Fruit fly (Drosophila melanogaster) whole organism, pupa: Measurements from ENCODE around the gene Inx2.

Experiments
- CG10348 ChIP-seq: fragments of 200-800 bp; sonication (Bioruptor generic); IDR thresholded peaks from 2 replicates; pipeline ENCODE4 v1.3.6; 2022; ENCODE audit warnings: missing biosample characterization, missing genetic modification characterization
- CG12605 ChIP-seq: fragments of 200-800 bp; sonication (Bioruptor generic); IDR thresholded peaks from 2 replicates; pipeline ENCODE4 v1.3.6; 2022; ENCODE audit warnings: missing biosample characterization, missing genetic modification characterization
- CG13204 ChIP-seq: fragments of 200-800 bp; sonication (Bioruptor generic); optimal IDR thresholded peaks from 2 replicates; lab custom pipeline; 2018; ENCODE audit warnings: missing biosample characterization, mild to moderate bottlenecking, missing genetic modification characterization, moderate library complexity
- CG14655 ChIP-seq: fragments of 200-800 bp; sonication (Bioruptor generic); optimal IDR thresholded peaks from 3 replicates; lab custom pipeline; 2017; ENCODE audit warnings: mild to moderate bottlenecking, missing biosample characterization, missing genetic modification reagents, missing genetic modification characterization
- CG15710 ChIP-seq: fragments of 200-800 bp; sonication (Bioruptor generic); optimal IDR thresholded peaks from 2 replicates; lab custom pipeline; 2018; ENCODE audit warnings: missing biosample characterization, mild to moderate bottlenecking, missing genetic modification characterization, moderate library complexity
- CG17806 ChIP-seq: fragments of 200-800 bp; sonication (Bioruptor generic); optimal IDR thresholded peaks from 2 replicates; lab custom pipeline; 2018; ENCODE audit warnings: missing biosample characterization, mild to moderate bottlenecking, missing genetic modification characterization, moderate library complexity
- CG32121 ChIP-seq: fragments of 200-800 bp; sonication (Bioruptor generic); IDR thresholded peaks from 2 replicates; pipeline ENCODE4 v1.3.6; 2022; ENCODE audit warnings: missing biosample characterization, missing genetic modification characterization
- CG34367 ChIP-seq: fragments of 200-800 bp; sonication (Bioruptor generic); optimal IDR thresholded peaks from 2 replicates; lab custom pipeline; 2018; ENCODE audit warnings: missing biosample characterization, mild to moderate bottlenecking, missing genetic modification characterization
- CG4496 ChIP-seq: fragments of 200-800 bp; sonication (Bioruptor generic); IDR thresholded peaks from 3 replicates; pipeline ENCODE4 v1.3.6; 2022; ENCODE audit warnings: missing biosample characterization, missing genetic modification characterization
- CG8159 ChIP-seq: fragments of 200-800 bp; sonication (Bioruptor generic); optimal IDR thresholded peaks from 3 replicates; lab custom pipeline; 2018; ENCODE audit warnings: missing biosample characterization, mild to moderate bottlenecking, missing genetic modification characterization, moderate library complexity
- CG8301 ChIP-seq: fragments of 200-800 bp; sonication (Bioruptor generic); optimal IDR thresholded peaks from 2 replicates; lab custom pipeline; 2018; ENCODE audit warnings: missing biosample characterization, mild to moderate bottlenecking, missing genetic modification characterization
- CG9948 ChIP-seq: fragments of 200-800 bp; sonication (Bioruptor generic); optimal IDR thresholded peaks from 2 replicates; lab custom pipeline; 2018; ENCODE audit warnings: missing biosample characterization, mild to moderate bottlenecking, missing genetic modification characterization, moderate library complexity
- D1 ChIP-seq: fragments of 200-800 bp; sonication (Bioruptor generic); optimal IDR thresholded peaks from 2 replicates; lab custom pipeline; 2018; ENCODE audit warnings: missing biosample characterization, mild to moderate bottlenecking, missing genetic modification characterization, moderate library complexity
- EcR ChIP-seq: fragments of 200-800 bp; sonication (Bioruptor generic); optimal IDR thresholded peaks from 3 replicates; lab custom pipeline; 2019; ENCODE audit warnings: missing biosample characterization, missing genetic modification characterization, mild to moderate bottlenecking, moderate library complexity, missing genetic modification reagents
- Ets98B ChIP-seq: fragments of 200-800 bp; sonication (Bioruptor generic); IDR thresholded peaks from 2 replicates; pipeline ENCODE4 v1.3.6; 2022; ENCODE audit warnings: missing biosample characterization, missing genetic modification characterization
- Pif1A ChIP-seq: fragments of 200-800 bp; sonication (Bioruptor generic); optimal IDR thresholded peaks from 3 replicates; lab custom pipeline; 2016; ENCODE audit warnings: missing biosample characterization, missing genetic modification characterization
- Pif1B ChIP-seq: fragments of 200-800 bp; sonication (Bioruptor generic); optimal IDR thresholded peaks from 3 replicates; lab custom pipeline; 2016; ENCODE audit warnings: missing biosample characterization, missing genetic modification characterization
- Snoo ChIP-seq: fragments of 200-800 bp; sonication (Bioruptor generic); optimal IDR thresholded peaks from 3 replicates; lab custom pipeline; 2017; ENCODE audit warnings: missing biosample characterization, mild to moderate bottlenecking, missing genetic modification characterization, inconsistent platforms
- fd96Ca ChIP-seq: fragments of 200-800 bp; sonication (Bioruptor generic); IDR thresholded peaks from 3 replicates; pipeline ENCODE4 v1.3.6; 2022; ENCODE audit warnings: missing biosample characterization, missing genetic modification characterization
- gl ChIP-seq: fragments of 200-800 bp; sonication (Bioruptor generic); optimal IDR thresholded peaks from 2 replicates; lab custom pipeline; 2018; ENCODE audit warnings: missing biosample characterization, mild to moderate bottlenecking, missing genetic modification characterization
- rn ChIP-seq: fragments of 200-800 bp; sonication (Bioruptor generic); IDR thresholded peaks from 2 replicates; pipeline ENCODE4 v1.3.6; 2022; ENCODE audit warnings: missing biosample characterization, missing genetic modification characterization

The Inx2 gene

dm6 chrX:7013320-7014214 lies 15.1 kb downstream of the Inx2 start, which contains the start of the genes CG3032 and CG4593:
Gene CG3032 (minus strand): TSS chrX:7013881.
Gene CG4593 (plus strand): TSS chrX:7013887.
- TF ChIP-seq D1 (tag; lab: Kevin White, UChicago) (no peak), CG8159 (peak; percentile 97), CG8301 (tag; lab: Kevin White, UChicago) (peak; percentile 91), EcR (no peak), Pif1B (GFP tag; lab: Kevin White, UChicago) (peak; percentile 75), rn (GFP tag; lab: Robert Waterston, UW) (peak; percentile 93), Pif1A (GFP tag; lab: Kevin White, UChicago) (peak; percentile 85), CG13204 (peak; percentile 15), fd96Ca (GFP tag; lab: Robert Waterston, UW) (peak; percentile 91), CG14655 (peak; percentile 90), CG4496 (GFP tag; lab: Robert Waterston, UW) (peak; percentile 98), Snoo (tag; lab: Kevin White, UChicago) (peak; percentile 79), CG32121 (GFP tag; lab: Robert Waterston, UW) (peak; percentile 96), CG34367 (tag; lab: Kevin White, UChicago) (peak; percentile 87), Ets98B (GFP tag; lab: Robert Waterston, UW) (peak; percentile 98), gl (tag; lab: Kevin White, UChicago) (peak; percentile 31), CG15710 (peak; percentile 84), CG9948 (tag; lab: Kevin White, UChicago) (peak; percentile 82), CG12605 (GFP tag; lab: Robert Waterston, UW) (peak; percentile 97), CG10348 (GFP tag; lab: Robert Waterston, UW) (peak; percentile 92), CG17806 (peak; percentile 87)

DNA sequence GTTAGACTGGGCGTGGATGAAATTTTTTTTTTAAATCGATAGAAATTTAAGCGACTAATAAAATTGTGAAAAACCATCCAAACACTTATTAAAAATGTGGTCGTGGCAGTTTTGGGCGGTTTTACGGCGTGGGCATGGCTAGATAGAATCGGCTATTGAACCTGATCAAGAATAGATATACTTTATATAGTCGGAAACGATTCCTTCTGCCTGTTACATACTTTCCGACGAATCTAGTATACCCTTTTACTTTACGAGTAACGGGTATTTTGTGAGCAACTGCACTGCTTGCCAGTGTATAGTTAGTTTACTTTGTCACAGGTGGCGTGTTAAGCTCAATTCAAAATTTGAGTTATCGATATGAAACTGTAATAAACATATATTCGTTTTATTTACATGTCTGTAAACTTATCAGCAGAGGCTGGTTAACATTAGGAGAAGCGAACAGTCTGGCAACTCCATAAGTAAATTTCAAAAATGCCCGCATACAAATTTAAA lies 16.5 kb downstream of the Inx2 start:
- TF ChIP-seq CG10348 (GFP tag; lab: Robert Waterston, UW) (no peak), CG12605 (GFP tag; lab: Robert Waterston, UW) (peak; percentile 33; the same call in 1 of the 2 replicates), Ets98B (GFP tag; lab: Robert Waterston, UW) (peak; percentile 57), gl (tag; lab: Kevin White, UChicago) (no peak), CG8301 (tag; lab: Kevin White, UChicago) (no peak), CG34367 (tag; lab: Kevin White, UChicago) (no peak), CG15710 (peak; percentile 9), Snoo (tag; lab: Kevin White, UChicago) (peak; percentile 65), CG32121 (GFP tag; lab: Robert Waterston, UW) (peak; percentile 40; the same call in 1 of the 2 replicates), Pif1A (GFP tag; lab: Kevin White, UChicago) (peak; percentile 61), EcR (no peak), CG14655 (no peak), D1 (tag; lab: Kevin White, UChicago) (no peak), CG4496 (GFP tag; lab: Robert Waterston, UW) (peak; percentile 68; the same call in 2 of the 3 replicates), Pif1B (GFP tag; lab: Kevin White, UChicago) (peak; percentile 35), fd96Ca (GFP tag; lab: Robert Waterston, UW) (peak; percentile 29; the same call in 1 of the 3 replicates), CG9948 (tag; lab: Kevin White, UChicago) (peak; percentile 12), CG13204 (no peak), CG8159 (peak; percentile 25), CG17806 (peak; percentile 21), rn (GFP tag; lab: Robert Waterston, UW) (no peak)

- no peak for TF ChIP-seq EcR
- TF ChIP-seq Pif1B (GFP tag; lab: Kevin White, UChicago), result no peak
- TF ChIP-seq CG9948 (tag; lab: Kevin White, UChicago), result no peak
- no peak for TF ChIP-seq CG14655
- no peak for TF ChIP-seq rn (GFP tag; lab: Robert Waterston, UW)
- no peak for TF ChIP-seq CG8159
- no peak for TF ChIP-seq Pif1A (GFP tag; lab: Kevin White, UChicago)
- TF ChIP-seq CG15710, result no peak
- no peak for TF ChIP-seq D1 (tag; lab: Kevin White, UChicago)
- TF ChIP-seq Snoo (tag; lab: Kevin White, UChicago), result no peak
- no peak for TF ChIP-seq Ets98B (GFP tag; lab: Robert Waterston, UW)
- no peak for TF ChIP-seq CG8301 (tag; lab: Kevin White, UChicago)
- no peak for TF ChIP-seq CG32121 (GFP tag; lab: Robert Waterston, UW)
- TF ChIP-seq CG10348 (GFP tag; lab: Robert Waterston, UW), result no peak
- TF ChIP-seq CG34367 (tag; lab: Kevin White, UChicago), result no peak
- TF ChIP-seq CG4496 (GFP tag; lab: Robert Waterston, UW), result no peak
- TF ChIP-seq CG13204, result no peak
- no peak for TF ChIP-seq CG17806
- TF ChIP-seq, all 21 proteins: peak for 0
Observed at dm6 chrX:7034892-7035291, 36.4 kb downstream of the Inx2 start.

DNA sequence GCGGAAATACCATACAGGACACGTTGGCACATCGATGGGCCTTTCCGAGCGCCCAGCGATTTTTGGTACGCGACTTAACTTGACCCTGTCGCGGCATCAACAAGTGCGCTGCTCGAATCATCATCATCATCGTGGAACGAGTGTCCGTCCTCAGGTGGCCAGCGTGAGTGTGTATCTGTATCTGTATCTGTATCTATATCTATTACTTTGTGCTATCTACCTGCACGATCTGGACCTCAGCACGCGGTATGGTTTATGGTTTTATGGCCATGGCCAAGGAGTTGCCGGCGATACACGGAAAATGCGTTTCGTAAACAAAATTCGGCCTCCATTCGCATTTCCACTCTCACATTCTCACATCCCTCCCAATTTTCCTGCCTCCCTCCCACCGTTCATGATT lies 38.6 kb downstream of the Inx2 start:
- no peak for TF ChIP-seq fd96Ca (GFP tag; lab: Robert Waterston, UW)
- no peak for TF ChIP-seq CG4496 (GFP tag; lab: Robert Waterston, UW)
- no peak for TF ChIP-seq CG13204
- TF ChIP-seq Pif1A (GFP tag; lab: Kevin White, UChicago), result no peak
- TF ChIP-seq Pif1B (GFP tag; lab: Kevin White, UChicago), result no peak
- TF ChIP-seq CG14655, result no peak
- TF ChIP-seq D1 (tag; lab: Kevin White, UChicago), result no peak
- TF ChIP-seq rn (GFP tag; lab: Robert Waterston, UW), result no peak
- no peak for TF ChIP-seq Ets98B (GFP tag; lab: Robert Waterston, UW)
